Fruit fly (Drosophila melanogaster): ENCODE measurements around the gene Syt1.

DNA sequence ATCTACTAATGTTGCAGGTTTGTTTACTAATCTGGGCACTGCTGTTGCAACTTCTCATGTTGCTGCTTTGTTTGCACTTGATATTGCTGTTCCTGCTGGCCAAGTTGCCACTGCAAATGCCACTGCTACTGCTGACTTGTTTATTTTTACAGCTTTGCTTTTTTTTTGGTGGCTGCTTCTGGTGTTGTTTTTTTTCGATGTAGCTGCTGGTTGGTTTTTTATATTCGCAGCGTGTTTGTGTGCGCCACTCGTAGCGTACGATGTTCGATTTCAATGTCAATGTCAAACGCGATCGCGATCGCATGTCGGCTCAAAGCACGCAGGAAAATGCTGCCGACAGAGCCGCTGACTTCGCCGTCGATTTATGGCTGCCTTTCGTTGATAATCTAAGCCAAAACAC lies 72.0 kb downstream of the Syt1 start:
- TF ChIP-seq h (optimal IDR thresholded peaks at IDR 0.05) (no peak), psq (optimal IDR thresholded peaks at IDR 0.05) (no peak), Sin3A (optimal IDR thresholded peaks at IDR 0.05) (no peak)
